Fruit fly (Drosophila melanogaster): ENCODE measurements around the gene Ssadh.

The Ssadh gene

dm6 chr3R:25633865-25634460 is 7.2 kb upstream of the Ssadh start:
- peak; percentile 67 for TF ChIP-seq dmrt93B (GFP tag; optimal IDR thresholded peaks at IDR 0.05)
- TF ChIP-seq fru (GFP tag; optimal IDR thresholded peaks at IDR 0.05) = peak; percentile 90
- peak; percentile 89 for TF ChIP-seq HLH106 (tag; optimal IDR thresholded peaks at IDR 0.05)
- peak; percentile 86 for TF ChIP-seq br (GFP tag; optimal IDR thresholded peaks at IDR 0.05)
- peak; percentile 57 for TF ChIP-seq Rel (GFP tag; optimal IDR thresholded peaks at IDR 0.05)
- peak; percentile 61 for TF ChIP-seq Rel (tag; optimal IDR thresholded peaks at IDR 0.05)
- TF ChIP-seq ey (GFP tag; optimal IDR thresholded peaks at IDR 0.05) = peak; percentile 89
- TF ChIP-seq sage (GFP tag; optimal IDR thresholded peaks at IDR 0.05) = peak; percentile 72
- TF ChIP-seq foxo (GFP tag; optimal IDR thresholded peaks at IDR 0.05) = peak in 1 of 2 experiments; percentile 87
- TF ChIP-seq h (GFP tag; optimal IDR thresholded peaks at IDR 0.05) = peak; percentile 88
- peak; percentile 67 for TF ChIP-seq CG9705 (GFP tag; optimal IDR thresholded peaks at IDR 0.05)
- peak; percentile 87 for TF ChIP-seq rgr (GFP tag; optimal IDR thresholded peaks at IDR 0.05)
- TF ChIP-seq Hnf4 (GFP tag; optimal IDR thresholded peaks at IDR 0.05) = peak; percentile 84
- TF ChIP-seq psq (GFP tag; optimal IDR thresholded peaks at IDR 0.05) = peak; percentile 75
- TF ChIP-seq brk (GFP tag; optimal IDR thresholded peaks at IDR 0.05) = peak; percentile 57
- TF ChIP-seq Vsx2 (GFP tag; optimal IDR thresholded peaks at IDR 0.05; ENCODE audit: partially characterized antibody) = no peak
- TF ChIP-seq Hr78 (GFP tag; optimal IDR thresholded peaks at IDR 0.05) = no peak
- TF ChIP-seq OdsH (GFP tag; optimal IDR thresholded peaks at IDR 0.05) = peak; percentile 87
- TF ChIP-seq CG32264 (GFP tag; optimal IDR thresholded peaks at IDR 0.05) = peak; percentile 70
- no peak for TF ChIP-seq Jra (GFP tag; optimal IDR thresholded peaks at IDR 0.05)
- no peak for TF ChIP-seq Dfd (GFP tag; optimal IDR thresholded peaks at IDR 0.05)
- no peak for TF ChIP-seq CrebA (GFP tag; optimal IDR thresholded peaks at IDR 0.05; ENCODE audit: borderline replicate concordance)
- peak; percentile 86 for TF ChIP-seq Sp1 (GFP tag; optimal IDR thresholded peaks at IDR 0.05)
- peak; percentile 78 for TF ChIP-seq woc (GFP tag; optimal IDR thresholded peaks at IDR 0.05)

DNA sequence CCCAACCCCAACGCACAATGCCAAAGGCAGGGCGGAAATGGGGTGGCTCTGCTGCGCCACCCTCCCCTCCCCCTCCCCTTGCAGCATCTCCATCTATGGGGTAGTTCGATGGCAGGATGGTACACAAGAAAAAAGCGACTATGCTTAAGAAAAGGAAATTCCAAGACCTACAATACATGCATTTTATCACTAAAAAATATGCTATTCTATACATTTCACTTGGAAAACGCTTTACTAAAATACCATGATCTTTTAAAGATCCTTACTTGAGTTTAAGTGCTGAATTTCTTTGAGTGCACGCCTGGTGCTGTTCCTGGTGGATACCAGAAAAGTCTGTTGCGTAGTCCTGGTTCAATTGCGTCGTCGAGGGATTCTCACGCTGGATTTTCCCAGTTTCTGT is 4.4 kb upstream of the Ssadh start:
- TF ChIP-seq Hnf4 (GFP tag; optimal IDR thresholded peaks at IDR 0.05) (peak; percentile 17), jim (GFP tag; optimal IDR thresholded peaks at IDR 0.05) (no peak), h (GFP tag; optimal IDR thresholded peaks at IDR 0.05) (peak; percentile 68), sv (GFP tag; optimal IDR thresholded peaks at IDR 0.05) (peak; percentile 51), dmrt93B (GFP tag; optimal IDR thresholded peaks at IDR 0.05) (peak; percentile 23), tai (GFP tag; optimal IDR thresholded peaks at IDR 0.05) (no peak), Sp1 (GFP tag; optimal IDR thresholded peaks at IDR 0.05) (peak; percentile 47), pan (optimal IDR thresholded peaks at IDR 0.05) (no peak), br (GFP tag; optimal IDR thresholded peaks at IDR 0.05) (peak; percentile 52), fru (GFP tag; optimal IDR thresholded peaks at IDR 0.05) (peak; percentile 59), Rel (GFP tag; optimal IDR thresholded peaks at IDR 0.05) (no peak), Rel (tag; optimal IDR thresholded peaks at IDR 0.05) (no peak), ey (GFP tag; optimal IDR thresholded peaks at IDR 0.05) (peak; percentile 54), Dif (GFP tag; optimal IDR thresholded peaks at IDR 0.05; ENCODE audit: partially characterized antibody) (no peak), Mio (GFP tag; optimal IDR thresholded peaks at IDR 0.05) (no peak), brk (GFP tag; optimal IDR thresholded peaks at IDR 0.05) (no peak), OdsH (GFP tag; optimal IDR thresholded peaks at IDR 0.05) (peak; percentile 39), CrebA (GFP tag; optimal IDR thresholded peaks at IDR 0.05; ENCODE audit: borderline replicate concordance) (no peak), woc (GFP tag; optimal IDR thresholded peaks at IDR 0.05) (peak; percentile 23), rgr (GFP tag; optimal IDR thresholded peaks at IDR 0.05) (peak; percentile 56), Myc (optimal IDR thresholded peaks at IDR 0.05) (no peak), foxo (GFP tag; optimal IDR thresholded peaks at IDR 0.05) (peak in 1 of 2 experiments; percentile 65), HLH106 (tag; optimal IDR thresholded peaks at IDR 0.05) (peak; percentile 56), psq (GFP tag; optimal IDR thresholded peaks at IDR 0.05) (peak; percentile 11), dsf (GFP tag; optimal IDR thresholded peaks at IDR 0.05; ENCODE audit: borderline replicate concordance) (no peak)

dm6 chr3R:25630541-25630940 is 3.8 kb upstream of the Ssadh start:
- TF ChIP-seq usp (GFP tag; optimal IDR thresholded peaks at IDR 0.05) (no peak), sage (GFP tag; optimal IDR thresholded peaks at IDR 0.05) (no peak), Abd-B (GFP tag; optimal IDR thresholded peaks at IDR 0.05) (no peak), Sp1 (GFP tag; optimal IDR thresholded peaks at IDR 0.05) (no peak), Rel (GFP tag; optimal IDR thresholded peaks at IDR 0.05) (no peak), Rel (tag; optimal IDR thresholded peaks at IDR 0.05) (no peak), CG9705 (GFP tag; optimal IDR thresholded peaks at IDR 0.05) (no peak), woc (GFP tag; optimal IDR thresholded peaks at IDR 0.05) (no peak), Jra (GFP tag; optimal IDR thresholded peaks at IDR 0.05) (no peak), tai (GFP tag; optimal IDR thresholded peaks at IDR 0.05) (no peak)

Data from whole organism, wandering third instar larva.